Worm (Caenorhabditis elegans): Measurements from ENCODE around the gene aos-1.

Gene aos-1

DNA sequence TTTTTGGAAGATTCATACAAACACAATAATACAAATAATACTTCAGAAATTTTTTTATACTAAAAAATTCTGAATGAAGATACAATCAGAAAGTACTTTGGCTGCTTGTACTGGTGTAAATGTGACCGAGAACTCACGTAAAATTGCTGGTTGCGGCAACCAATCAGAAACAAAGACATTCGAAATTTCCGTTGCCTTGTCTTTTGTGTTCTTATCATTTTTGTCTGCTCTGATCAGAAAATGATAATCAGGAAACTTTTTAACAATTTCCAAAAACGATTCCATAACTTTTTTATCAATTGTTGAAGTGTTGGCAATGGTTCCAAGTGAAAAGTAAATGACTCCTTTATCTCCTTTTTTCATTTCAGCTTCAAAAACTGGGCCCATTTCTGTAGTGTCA is 33.2 kb downstream of the aos-1 start:
- TF ChIP-seq unc-62 (GFP tag; optimal IDR thresholded peaks at IDR 0.05): no peak

ce11 chrV:10094374-10094773 is 35.7 kb downstream of the aos-1 start, which contains the start of gene srd-49:
Gene srd-49, plus strand, starts transcription at chrV:10094674.
- no peak for TF ChIP-seq unc-62 (GFP tag; optimal IDR thresholded peaks at IDR 0.05)

- TF ChIP-seq unc-62 (GFP tag; optimal IDR thresholded peaks at IDR 0.05): no peak
These were observed 38.9 kb downstream of the aos-1 start, which contains the start of gene R04B5.11 for ce11 chrV:10091152-10091551. Gene R04B5.11, minus strand, starts transcription at chrV:10091252.

DNA sequence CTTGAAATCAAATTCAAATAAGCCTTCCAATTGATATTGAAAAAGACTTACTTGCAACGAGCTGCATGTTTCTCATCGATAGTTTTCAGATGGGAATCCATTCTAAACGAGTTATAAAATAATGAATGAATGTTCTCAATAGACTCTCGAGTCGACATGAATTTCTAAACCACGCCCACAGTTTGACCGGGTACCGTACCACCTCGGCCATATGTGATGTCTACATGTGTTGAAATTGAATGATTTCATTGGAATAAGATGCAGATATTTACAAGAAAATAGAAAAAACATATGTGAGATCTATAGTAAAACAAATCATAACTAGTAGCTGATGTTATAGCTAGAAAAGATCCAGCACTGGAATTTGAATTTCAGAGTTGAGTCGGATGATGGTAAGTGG is 39.6 kb downstream of the aos-1 start, which contains the start of gene R04B5.7:
R04B5.7 (minus strand) TSS at position 101 of the 400 bp plus-strand sequence.
- TF ChIP-seq unc-62 (GFP tag; optimal IDR thresholded peaks at IDR 0.05): no peak

DNA sequence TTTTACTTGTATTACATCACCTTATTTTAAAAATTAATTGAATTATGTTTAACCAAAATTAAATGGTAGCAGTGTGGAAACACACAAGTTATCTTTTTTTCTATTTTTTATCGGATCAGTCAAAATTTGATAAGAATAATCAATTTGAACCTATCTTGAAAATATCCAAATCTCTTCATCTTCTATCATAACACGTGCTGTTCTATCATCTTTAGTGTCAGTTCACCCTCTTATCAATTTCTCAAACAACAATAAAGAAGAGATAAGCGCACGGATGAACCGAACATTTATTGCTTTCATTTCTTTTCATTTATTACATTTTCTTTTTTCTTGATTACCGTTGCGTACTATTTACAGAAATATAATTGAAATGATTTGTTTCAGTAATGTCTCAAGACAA is 43.0 kb downstream of the aos-1 start, which contains the start of gene R04B5.5:
R04B5.5 (plus strand) TSS at position 378 of the 400 bp plus-strand sequence.
- no peak for TF ChIP-seq unc-62 (GFP tag; optimal IDR thresholded peaks at IDR 0.05)

- no peak for TF ChIP-seq unc-62 (GFP tag; optimal IDR thresholded peaks at IDR 0.05)
These were observed 44.0 kb downstream of the aos-1 start for ce11 chrV:10086141-10086540.

DNA sequence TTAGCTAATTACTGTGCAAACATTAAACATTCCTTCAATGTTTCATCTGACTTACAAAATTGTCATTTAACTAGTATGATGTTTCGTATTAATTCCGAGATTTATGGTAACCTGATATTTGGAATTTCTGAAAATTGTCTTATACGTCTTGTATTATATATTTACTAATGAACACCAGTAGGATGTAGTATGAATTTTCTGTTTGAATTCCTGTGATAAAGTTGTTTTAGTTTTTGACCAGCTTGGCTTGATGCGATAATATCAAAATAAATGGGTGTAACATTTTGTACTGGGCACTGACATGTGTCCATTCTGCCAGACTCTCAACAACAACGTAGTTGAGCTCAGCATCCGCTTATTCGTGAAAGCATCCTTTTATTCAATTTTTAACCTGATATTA is 45.2 kb downstream of the aos-1 start, which contains the start of gene R04B5.6:
R04B5.6 (plus strand) TSS at position 301 of the 400 bp plus-strand sequence.
- no peak for TF ChIP-seq unc-62 (GFP tag; optimal IDR thresholded peaks at IDR 0.05)

DNA sequence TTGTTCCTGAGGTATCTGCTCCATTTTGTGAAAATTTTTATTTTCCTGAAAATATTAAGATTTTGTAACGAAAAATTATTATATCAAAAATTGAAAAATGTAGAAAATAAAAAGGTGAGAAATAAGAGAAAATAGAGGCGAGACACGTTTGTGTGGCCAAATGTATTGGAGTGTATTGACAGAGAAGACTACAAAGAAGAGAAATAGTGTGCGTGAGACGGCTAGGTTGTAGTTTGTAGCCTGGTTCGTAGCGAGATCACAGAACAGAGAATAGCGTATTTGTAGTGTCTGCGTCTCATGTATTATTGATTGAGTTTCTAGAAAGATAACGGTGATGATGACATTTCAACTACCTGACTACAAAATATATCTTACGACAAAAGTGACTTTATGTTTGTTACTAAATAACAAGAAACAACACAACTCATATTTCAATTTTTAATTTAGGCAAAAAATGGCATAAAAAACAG is 46.1 kb downstream of the aos-1 start, which contains the start of gene nhr-12:
nhr-12 (minus strand) TSS at position 51 of the 470 bp plus-strand sequence.
- no peak for TF ChIP-seq unc-62 (GFP tag; optimal IDR thresholded peaks at IDR 0.05)

- no peak for TF ChIP-seq unc-62 (GFP tag; optimal IDR thresholded peaks at IDR 0.05)
These were observed 48.5 kb downstream of the aos-1 start, which contains the start of gene nhr-205 for ce11 chrV:10081636-10082035. Gene nhr-205, minus strand, starts transcription at chrV:10081776.

DNA sequence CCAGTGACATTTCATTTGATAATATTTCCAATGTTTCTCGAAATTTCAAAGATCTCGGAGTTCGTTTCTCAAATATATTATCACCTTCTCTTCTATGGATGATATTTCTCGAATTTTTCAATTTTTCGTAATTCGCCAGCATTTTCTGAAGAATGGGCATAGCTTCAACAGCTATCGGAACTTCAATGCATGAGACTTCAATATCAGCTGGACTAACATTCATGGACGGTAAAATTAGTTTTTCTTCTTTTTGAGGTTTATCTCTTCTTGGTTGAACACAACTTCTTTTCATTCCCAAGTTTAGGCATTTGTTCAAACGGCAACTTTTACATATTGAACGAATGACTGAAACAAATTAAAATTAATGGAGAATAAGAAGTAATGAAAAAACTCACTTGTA is 49.2 kb downstream of the aos-1 start:
- TF ChIP-seq unc-62 (GFP tag; optimal IDR thresholded peaks at IDR 0.05): no peak

ce11 chrV:10078244-10078643 is 51.9 kb downstream of the aos-1 start, which contains the start of gene R04B5.1:
Gene R04B5.1, minus strand, starts transcription at chrV:10078344.
- no peak for TF ChIP-seq unc-62 (GFP tag; optimal IDR thresholded peaks at IDR 0.05)

Measured in whole organism, dauer.